Fruit fly (Drosophila melanogaster) S2 (cell line): ENCODE measurements around the gene CG43390.

Source experiments
- CG8478 ChIP-seq: fragments of >200 bp; optimal IDR thresholded peaks from 2 replicates; lab custom pipeline; 2018
- CTCF ChIP-seq, 2 experiments: fragments of >200 bp; optimal IDR thresholded peaks; 2 replicates each; lab custom pipeline; 2018

DNA sequence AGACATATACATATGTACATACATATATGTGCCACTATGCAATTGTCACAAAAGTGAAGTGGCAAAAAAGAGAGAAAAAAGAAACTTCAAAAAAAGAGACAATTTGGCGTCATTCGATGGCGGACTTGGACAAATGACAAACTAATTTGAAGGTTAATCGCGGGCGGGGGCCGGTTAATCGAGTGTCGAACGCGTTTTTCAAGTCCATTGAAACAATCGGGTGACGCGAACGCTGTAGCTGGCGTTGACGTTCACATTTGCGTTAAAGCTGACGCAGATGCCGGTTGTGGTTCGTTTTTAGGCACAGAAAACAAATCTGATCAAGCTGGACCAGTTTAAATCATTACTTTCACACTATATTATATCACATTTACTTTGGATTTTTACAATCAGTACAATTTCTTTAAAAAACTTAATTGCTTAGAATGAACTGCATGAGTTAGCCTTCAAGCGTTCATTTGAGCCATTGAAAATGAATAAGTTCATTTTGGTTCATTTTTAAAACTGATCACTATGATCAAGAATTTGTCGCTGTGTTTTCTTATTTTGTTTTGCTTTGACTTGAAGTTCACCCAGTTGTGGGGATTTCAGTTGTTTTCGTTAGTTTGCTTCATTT is 45.9 kb downstream of the CG43390 start:
- TF ChIP-seq CTCF (optimal IDR thresholded peaks at IDR 0.05; lab: Kevin White, UChicago) (no peak), CG8478 (no peak)
